Worm (Caenorhabditis elegans): ENCODE data around the gene mtrr-1.

mtrr-1 gene

ce11 chrII:9264689-9265278 is 21.0 kb upstream of the mtrr-1 start (continued):
- no peak for TF ChIP-seq blmp-1 (tag; optimal IDR thresholded peaks at IDR 0.05; ENCODE audit: insufficient read depth)
- TF ChIP-seq nhr-77 (tag; optimal IDR thresholded peaks at IDR 0.05) = no peak

- TF ChIP-seq unc-39 (tag; optimal IDR thresholded peaks at IDR 0.05) = no peak
- TF ChIP-seq ztf-1 (GFP tag; conservative IDR thresholded peaks at IDR 0.05) = no peak
- TF ChIP-seq nhr-23 (tag; optimal IDR thresholded peaks at IDR 0.05) = no peak
- TF ChIP-seq mab-5 (tag; optimal IDR thresholded peaks at IDR 0.05) = no peak
Observed at ce11 chrII:9265705-9266104, 20.1 kb upstream of the mtrr-1 start.

ce11 chrII:9266252-9266651 is 19.5 kb upstream of the mtrr-1 start:
- TF ChIP-seq ztf-4 (tag; optimal IDR thresholded peaks at IDR 0.05) (no peak), ceh-82 (tag; optimal IDR thresholded peaks at IDR 0.05) (no peak), fos-1 (tag; optimal IDR thresholded peaks at IDR 0.05) (no peak), unc-62 (GFP tag; optimal IDR thresholded peaks at IDR 0.05) (no peak), skn-1 (tag; optimal IDR thresholded peaks at IDR 0.05) (no peak), blmp-1 (tag; optimal IDR thresholded peaks at IDR 0.05; ENCODE audit: insufficient read depth) (no peak), unc-39 (tag; optimal IDR thresholded peaks at IDR 0.05) (no peak), ZK546.5 (tag; optimal IDR thresholded peaks at IDR 0.05) (no peak), Y55F3AM.14 (GFP tag; optimal IDR thresholded peaks at IDR 0.05) (no peak), sma-9 (GFP tag; optimal IDR thresholded peaks at IDR 0.05) (no peak), sma-9 (tag; optimal IDR thresholded peaks at IDR 0.05) (no peak), sem-4 (tag; optimal IDR thresholded peaks at IDR 0.05) (no peak), nhr-11 (tag; optimal IDR thresholded peaks at IDR 0.05) (no peak), mdl-1 (tag; optimal IDR thresholded peaks at IDR 0.05) (no peak), ztf-11 (tag; optimal IDR thresholded peaks at IDR 0.05) (no peak), nhr-129 (tag; optimal IDR thresholded peaks at IDR 0.05) (no peak), nhr-237 (tag; optimal IDR thresholded peaks at IDR 0.05) (no peak), gmeb-1 (tag; optimal IDR thresholded peaks at IDR 0.05) (no peak), nhr-21 (tag; optimal IDR thresholded peaks at IDR 0.05) (no peak)

DNA sequence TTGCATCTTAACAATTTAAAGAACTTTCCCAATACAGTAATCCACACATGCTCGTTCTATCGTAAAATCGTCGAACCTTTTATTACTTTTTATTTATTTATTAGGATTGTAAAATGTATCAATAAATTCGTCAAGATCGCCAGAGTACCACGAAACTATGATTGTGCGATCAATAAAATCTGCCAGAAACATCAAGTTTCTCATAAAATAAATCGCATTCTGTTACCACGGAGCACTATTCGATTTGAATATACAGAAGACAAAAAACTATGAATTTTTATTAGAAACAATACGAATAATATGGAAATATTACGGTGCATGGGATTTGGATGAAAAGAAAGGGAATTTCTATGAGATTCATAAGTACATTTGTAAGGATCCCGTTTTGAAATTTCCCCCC is 19.0 kb upstream of the mtrr-1 start, which contains the start of gene C01G6.2:
Gene C01G6.2, plus strand, starts transcription at position 301 of the 400 bp plus-strand sequence.
- TF ChIP-seq sma-9 (GFP tag; optimal IDR thresholded peaks at IDR 0.05) (no peak), sma-9 (tag; optimal IDR thresholded peaks at IDR 0.05) (no peak), nhr-25 (tag; optimal IDR thresholded peaks at IDR 0.05) (no peak), unc-62 (GFP tag; optimal IDR thresholded peaks at IDR 0.05) (no peak), ceh-82 (tag; optimal IDR thresholded peaks at IDR 0.05) (no peak), unc-39 (tag; optimal IDR thresholded peaks at IDR 0.05) (no peak), nhr-77 (tag; optimal IDR thresholded peaks at IDR 0.05) (no peak), Y55F3AM.14 (GFP tag; optimal IDR thresholded peaks at IDR 0.05) (no peak)

- TF ChIP-seq ama-1 (optimal IDR thresholded peaks at IDR 0.05) = no peak
- TF ChIP-seq R02D3.7 (tag; optimal IDR thresholded peaks at IDR 0.05) = no peak
- no peak for TF ChIP-seq nhr-21 (tag; optimal IDR thresholded peaks at IDR 0.05)
- no peak for TF ChIP-seq sem-4 (tag; optimal IDR thresholded peaks at IDR 0.05)
- no peak for TF ChIP-seq dmd-4 (tag; optimal IDR thresholded peaks at IDR 0.05)
- TF ChIP-seq nhr-10 (tag; optimal IDR thresholded peaks at IDR 0.05) = no peak
- no peak for TF ChIP-seq sma-3 (GFP tag; optimal IDR thresholded peaks at IDR 0.05)
- no peak for TF ChIP-seq peb-1 (tag; optimal IDR thresholded peaks at IDR 0.05)
- no peak for TF ChIP-seq crh-2 (tag; optimal IDR thresholded peaks at IDR 0.05)
- no peak for TF ChIP-seq skn-1 (tag; optimal IDR thresholded peaks at IDR 0.05)
- no peak for TF ChIP-seq fos-1 (tag; optimal IDR thresholded peaks at IDR 0.05)
- TF ChIP-seq unc-55 (GFP tag; optimal IDR thresholded peaks at IDR 0.05) = no peak
- no peak for TF ChIP-seq unc-62 (GFP tag; optimal IDR thresholded peaks at IDR 0.05)
- TF ChIP-seq lin-11 (tag; optimal IDR thresholded peaks at IDR 0.05) = no peak
- no peak for TF ChIP-seq sma-9 (GFP tag; optimal IDR thresholded peaks at IDR 0.05)
- no peak for TF ChIP-seq sma-9 (tag; optimal IDR thresholded peaks at IDR 0.05)
- TF ChIP-seq mbf-1 (tag; optimal IDR thresholded peaks at IDR 0.05) = no peak
- TF ChIP-seq elt-1 (tag; optimal IDR thresholded peaks at IDR 0.05) = no peak
- no peak for TF ChIP-seq nhr-77 (tag; optimal IDR thresholded peaks at IDR 0.05)
Observed at ce11 chrII:9268983-9269382, 16.8 kb upstream of the mtrr-1 start.

Measured in whole organism, L2 larva.